1 fruit fly cellular context compared by ENCODE assay signal in the genomic region with DNA sequence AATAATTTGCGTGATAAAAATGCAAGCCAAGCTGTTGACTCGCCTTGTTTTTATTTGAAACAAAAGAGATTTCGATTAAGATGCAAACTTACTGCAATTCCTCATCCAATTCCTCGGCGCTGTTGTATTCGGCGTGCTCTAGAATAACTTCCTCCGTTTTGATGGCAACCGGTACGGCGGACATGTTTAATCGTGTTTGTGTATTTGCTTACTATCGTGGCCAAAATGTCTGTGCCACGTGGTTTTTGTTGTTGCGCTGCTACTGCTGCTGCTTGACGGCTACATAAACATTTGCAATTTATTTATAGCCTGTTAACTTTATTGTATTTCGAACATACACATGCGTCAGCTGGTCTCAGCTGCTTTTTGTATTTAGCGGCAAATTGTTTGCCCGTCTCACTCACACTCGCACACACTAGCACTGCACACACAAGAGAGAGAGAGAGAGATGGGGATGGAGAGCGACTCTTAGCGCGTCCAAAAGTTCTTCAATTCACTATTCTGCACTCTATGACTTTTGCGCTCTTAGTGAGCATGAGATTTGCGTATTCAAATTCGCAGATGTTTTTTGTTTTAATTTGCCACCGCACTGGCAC.
TF ChIP-seq lines count a peak whose summit lies in the region.

No protein-coding gene starts in this region.

TF ChIP-seq in whole organism, embryonic, 481 proteins besides CTCF, POLR2A, EP300 and RAD21 (continued from another document):
- no peak for TF ChIP-seq NC2β (GFP tag; optimal IDR thresholded peaks at IDR 0.05; lab: Kevin White, UChicago)
- TF ChIP-seq CG10959 (GFP tag; IDR thresholded peaks at IDR 0.05; lab: Robert Waterston, UW), result no peak
- TF ChIP-seq Trl (optimal IDR thresholded peaks at IDR 0.05; lab: Kevin White, UChicago), result peak; percentile 62 to 74
- no peak for TF ChIP-seq Trl (GFP tag; optimal IDR thresholded peaks at IDR 0.05; lab: Kevin White, UChicago)
- no peak for TF ChIP-seq CG34422 (GFP tag; IDR thresholded peaks at IDR 0.05; lab: Robert Waterston, UW)
- no peak for TF ChIP-seq CG17829 (tag; optimal IDR thresholded peaks at IDR 0.05; lab: Kevin White, UChicago)
- TF ChIP-seq wor (GFP tag; IDR thresholded peaks at IDR 0.05; lab: Robert Waterston, UW), result no peak
- no peak for TF ChIP-seq odd (GFP tag; optimal IDR thresholded peaks at IDR 0.05; lab: Kevin White, UChicago)
- peak; percentile 17 for TF ChIP-seq D (optimal IDR thresholded peaks at IDR 0.05; lab: Kevin White, UChicago)
- TF ChIP-seq D (GFP tag; optimal IDR thresholded peaks at IDR 0.05; lab: Kevin White, UChicago), result no peak
- TF ChIP-seq Rx (GFP tag; IDR thresholded peaks at IDR 0.05; lab: Robert Waterston, UW), result no peak
- TF ChIP-seq jumu (GFP tag; optimal IDR thresholded peaks at IDR 0.05; lab: Kevin White, UChicago), result no peak
- TF ChIP-seq Ravus (GFP tag; IDR thresholded peaks at IDR 0.05; lab: Robert Waterston, UW), result no peak
- TF ChIP-seq H15 (GFP tag; IDR thresholded peaks at IDR 0.05; lab: Robert Waterston, UW), result no peak
- TF ChIP-seq lov (optimal IDR thresholded peaks at IDR 0.05; lab: Kevin White, UChicago), result no peak
- TF ChIP-seq lov (GFP tag; IDR thresholded peaks at IDR 0.05; lab: Robert Waterston, UW), result no peak
